Fruit fly (Drosophila melanogaster) whole organism, embryonic: ENCODE data around the gene CSN5.

Experiments used
- CG3847 ChIP-seq: fragments of 200-800 bp; sonication (Bioruptor generic); IDR thresholded peaks from 2 replicates; pipeline ENCODE4 v1.3.6; 2022; ENCODE audit warnings: missing biosample characterization, missing genetic modification characterization
- dmrt11E ChIP-seq: fragments of 200-800 bp; sonication (Bioruptor generic); optimal IDR thresholded peaks from 3 replicates; lab custom pipeline; 2018; ENCODE audit warnings: missing biosample characterization, mild to moderate bottlenecking, missing genetic modification characterization, moderate library complexity

DNA sequence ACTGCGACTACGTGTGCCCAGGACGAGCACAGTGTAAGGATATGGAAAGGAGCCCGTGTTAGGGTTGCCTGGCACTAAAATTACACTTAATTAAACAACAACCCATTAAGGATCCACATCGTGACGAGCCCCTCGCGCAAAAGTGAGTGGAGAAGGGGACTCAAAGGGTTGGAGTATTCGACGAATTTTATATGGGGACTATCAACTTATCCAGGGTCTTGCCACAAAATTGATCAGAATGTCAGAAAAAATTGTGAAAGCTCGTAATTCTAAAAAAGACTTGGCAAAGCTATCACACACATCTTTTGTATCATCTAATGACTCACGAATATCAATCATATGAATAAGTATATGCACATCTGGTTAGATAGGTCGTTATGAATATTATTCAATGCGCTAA lies 39.5 kb upstream of the CSN5 start, which contains the start of gene CG31279:
- TF ChIP-seq dmrt11E (tag; lab: Kevin White, UChicago) (no peak), CG3847 (no peak)
